Worm (Caenorhabditis elegans): ENCODE results near the gene C40A11.3.

- TF ChIP-seq nhr-28 (tag; optimal IDR thresholded peaks at IDR 0.05) (no peak), M03D4.4 (tag; optimal IDR thresholded peaks at IDR 0.05) (no peak), unc-62 (GFP tag; optimal IDR thresholded peaks at IDR 0.05) (no peak), ces-1 (GFP tag; optimal IDR thresholded peaks at IDR 0.05) (no peak), sptf-1 (tag; optimal IDR thresholded peaks at IDR 0.05) (no peak), blmp-1 (tag; optimal IDR thresholded peaks at IDR 0.05) (no peak), tbx-8 (GFP tag; optimal IDR thresholded peaks at IDR 0.05) (no peak), lsy-2 (tag; optimal IDR thresholded peaks at IDR 0.05) (no peak)
Observed at ce11 chrII:2094924-2095650, 45.8 kb upstream of the C40A11.3 start, which contains the start of gene T16A1.2.

Data from whole organism, mixed stage, embryonic.